Fruit fly (Drosophila melanogaster): Measurements from ENCODE around the gene CG14710.
A peak's percentile ranks its signal among the peaks of the same experiment; 100 is the strongest.

CG14710 gene

dm6 chr3R:11661712-11662111, 41.8 kb downstream of the CG14710 start (continued):
- peak; percentile 44; the same call in 1 of the 3 replicates for TF ChIP-seq tgo (GFP tag; IDR thresholded peaks at IDR 0.05)
- TF ChIP-seq Eip74EF (GFP tag; optimal IDR thresholded peaks at IDR 0.05), result peak in 1 of 2 experiments; percentile 38
- TF ChIP-seq E2f2 (GFP tag; IDR thresholded peaks at IDR 0.05), result peak; percentile 21; the same call in 1 of the 2 replicates
- 0 out of 3 replicates have a peak, but pooled peaks have one; percentile 38 for TF ChIP-seq CG17361 (GFP tag; IDR thresholded peaks at IDR 0.05)
- peak; percentile 56 for TF ChIP-seq Ets65A (GFP tag)
- TF ChIP-seq CG1647 (GFP tag; optimal IDR thresholded peaks at IDR 0.05), result no peak
- peak; percentile 41 for TF ChIP-seq Nf-YC (tag; optimal IDR thresholded peaks at IDR 0.05)
- peak; percentile 48; the same call in 1 of the 3 replicates for TF ChIP-seq ase (GFP tag; IDR thresholded peaks at IDR 0.05)
- TF ChIP-seq Mrtf (GFP tag; IDR thresholded peaks at IDR 0.05), result no peak
- peak; percentile 12 for TF ChIP-seq bcd (GFP tag; optimal IDR thresholded peaks at IDR 0.05)
- TF ChIP-seq CG5245 (GFP tag; optimal IDR thresholded peaks at IDR 0.05), result no peak
- no peak for TF ChIP-seq Sry-β (GFP tag; optimal IDR thresholded peaks at IDR 0.05)
- TF ChIP-seq grau (tag; optimal IDR thresholded peaks at IDR 0.05), result peak; percentile 60
- TF ChIP-seq Deaf1 (tag; optimal IDR thresholded peaks at IDR 0.05), result peak; percentile 19
- TF ChIP-seq Drgx (GFP tag; IDR thresholded peaks at IDR 0.05), result peak; percentile 73
- TF ChIP-seq ewg (GFP tag; optimal IDR thresholded peaks at IDR 0.05), result peak; percentile 31
- TF ChIP-seq CG9817 (tag; optimal IDR thresholded peaks at IDR 0.05), result peak; percentile 35
- TF ChIP-seq gcm2 (GFP tag; optimal IDR thresholded peaks at IDR 0.05), result peak; percentile 23
- peak; percentile 51 for TF ChIP-seq CG13296 (GFP tag; optimal IDR thresholded peaks at IDR 0.05)
- no peak for TF ChIP-seq MESR4 (GFP tag; optimal IDR thresholded peaks at IDR 0.05)
- peak; percentile 8 for TF ChIP-seq CG6254 (GFP tag; optimal IDR thresholded peaks at IDR 0.05)
- peak; percentile 4 for TF ChIP-seq CG10654 (GFP tag; optimal IDR thresholded peaks at IDR 0.05)
- peak; percentile 50; the same call in 1 of the 3 replicates for TF ChIP-seq so (GFP tag; IDR thresholded peaks at IDR 0.05)
- TF ChIP-seq schlank (tag; optimal IDR thresholded peaks at IDR 0.05), result no peak
- TF ChIP-seq CoRest (tag; optimal IDR thresholded peaks at IDR 0.05), result peak; percentile 56
- TF ChIP-seq MTF-1 (GFP tag; optimal IDR thresholded peaks at IDR 0.05; ENCODE audit: borderline replicate concordance), result peak; percentile 36
- TF ChIP-seq dmrt11E (tag; optimal IDR thresholded peaks at IDR 0.05), result no peak
- peak; percentile 52 for TF ChIP-seq phol (tag; optimal IDR thresholded peaks at IDR 0.05)
- TF ChIP-seq Oaz (GFP tag; IDR thresholded peaks at IDR 0.05), result 0 out of 2 replicates have a peak, but pooled peaks have one; percentile 34
- peak; percentile 66 for TF ChIP-seq CG2678 (tag; optimal IDR thresholded peaks at IDR 0.05)
- TF ChIP-seq CG1233 (GFP tag; optimal IDR thresholded peaks at IDR 0.05), result peak; percentile 24
- peak; percentile 49 for TF ChIP-seq CG2120 (GFP tag; optimal IDR thresholded peaks at IDR 0.05)
- TF ChIP-seq CG8290 (GFP tag; optimal IDR thresholded peaks at IDR 0.05), result no peak
- peak in 1 of 2 experiments; percentile 57 for TF ChIP-seq CG8290 (tag; optimal IDR thresholded peaks at IDR 0.05)
- TF ChIP-seq CG12391 (tag; optimal IDR thresholded peaks at IDR 0.05), result peak; percentile 59
- TF ChIP-seq sens (GFP tag), result peak; percentile 79
- no peak for TF ChIP-seq corto (GFP tag; optimal IDR thresholded peaks at IDR 0.05)
- TF ChIP-seq CG18619 (GFP tag; optimal IDR thresholded peaks at IDR 0.05), result no peak
- peak; percentile 20 for TF ChIP-seq fd3F (GFP tag; optimal IDR thresholded peaks at IDR 0.05)
- 0 out of 2 replicates have a peak, but pooled peaks have one; percentile 20 for TF ChIP-seq CG7372 (GFP tag; IDR thresholded peaks at IDR 0.05)
- TF ChIP-seq Rfx (GFP tag; IDR thresholded peaks at IDR 0.05), result peak; percentile 54
- peak; percentile 50 for TF ChIP-seq CG17385 (GFP tag; optimal IDR thresholded peaks at IDR 0.05)
- peak; percentile 51 for TF ChIP-seq Asciz (GFP tag; optimal IDR thresholded peaks at IDR 0.05)
- TF ChIP-seq D19A (tag; optimal IDR thresholded peaks at IDR 0.05), result peak; percentile 23
- TF ChIP-seq CG10979 (tag; optimal IDR thresholded peaks at IDR 0.05), result peak; percentile 36
- peak; percentile 55 for TF ChIP-seq HLH3B (GFP tag; IDR thresholded peaks at IDR 0.05)
- TF ChIP-seq sisA (GFP tag; IDR thresholded peaks at IDR 0.05), result peak; percentile 41
- peak; percentile 21 for TF ChIP-seq CG10267 (tag; optimal IDR thresholded peaks at IDR 0.05)
- 0 out of 2 replicates have a peak, but pooled peaks have one; percentile 21 for TF ChIP-seq ssp (GFP tag; IDR thresholded peaks at IDR 0.05)
- TF ChIP-seq CG4820 (GFP tag; optimal IDR thresholded peaks at IDR 0.05), result peak; percentile 30
